Worm (Caenorhabditis elegans): ENCODE data around the gene Y59H11AM.1.

The Y59H11AM.1 gene

DNA sequence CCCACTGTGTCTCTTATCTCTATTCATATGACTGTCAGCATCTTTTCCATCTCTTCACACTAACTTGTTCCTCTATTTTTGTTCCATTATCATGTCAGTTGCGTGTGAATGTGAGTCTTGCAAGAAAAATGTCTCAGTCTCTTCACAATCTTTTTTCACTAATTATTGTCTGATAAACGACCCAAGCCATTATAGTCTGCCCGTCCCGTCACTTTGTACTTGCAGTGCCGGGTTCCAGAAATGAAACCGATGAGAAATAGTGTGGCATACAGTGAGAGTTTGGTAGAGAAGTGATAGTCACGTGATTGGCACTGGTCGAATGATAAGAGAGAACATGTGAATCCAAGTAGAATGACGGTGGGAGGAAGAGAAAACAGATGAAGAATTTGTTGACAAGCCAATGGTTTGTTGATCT lies 43.6 kb upstream of the Y59H11AM.1 start (continued):
- TF ChIP-seq unc-62 (GFP tag; optimal IDR thresholded peaks at IDR 0.05 in 1 of 2) (peak in 1 of 2 experiments; percentile 69), unc-62 (tag; optimal IDR thresholded peaks at IDR 0.05) (peak; percentile 47), nhr-76 (tag; optimal IDR thresholded peaks at IDR 0.05) (peak; percentile 82), unc-39 (tag; optimal IDR thresholded peaks at IDR 0.05) (no peak), gei-8 (GFP tag; optimal IDR thresholded peaks at IDR 0.05) (peak; percentile 99), dpl-1 (GFP tag; optimal IDR thresholded peaks at IDR 0.05) (peak; percentile 60), T26A8.4 (GFP tag; IDR thresholded peaks at IDR 0.05) (peak; percentile 81), arid-1 (GFP tag; conservative IDR thresholded peaks at IDR 0.05) (0 out of 2 replicates have a peak, but pooled peaks have one; percentile 27), ctbp-1 (GFP tag; IDR thresholded peaks at IDR 0.05) (0 out of 2 replicates have a peak, but pooled peaks have one; percentile 42), dve-1 (tag; optimal IDR thresholded peaks at IDR 0.05; ENCODE audit: insufficient read depth) (peak; percentile 99), ceh-82 (tag; optimal IDR thresholded peaks at IDR 0.05) (no peak), ZK546.5 (tag; optimal IDR thresholded peaks at IDR 0.05) (no peak), hlh-11 (tag; optimal IDR thresholded peaks at IDR 0.05) (peak; percentile 100), vab-7 (GFP tag; IDR thresholded peaks at IDR 0.05) (no peak), nhr-102 (tag; optimal IDR thresholded peaks at IDR 0.05) (peak; percentile 97), Y75B8A.6 (GFP tag; IDR thresholded peaks at IDR 0.05) (0 out of 2 replicates have a peak, but pooled peaks have one; percentile 17), nhr-48 (tag; optimal IDR thresholded peaks at IDR 0.05) (peak; percentile 99), nhr-25 (tag; optimal IDR thresholded peaks at IDR 0.05; ENCODE audit: borderline replicate concordance, insufficient read depth) (no peak), cey-2 (tag; optimal IDR thresholded peaks at IDR 0.05; ENCODE audit: borderline replicate concordance, insufficient read depth) (peak; percentile 97), aha-1 (tag) (peak; percentile 99), F26F4.8 (GFP tag; conservative IDR thresholded peaks at IDR 0.05) (no peak), lin-38 (GFP tag; IDR thresholded peaks at IDR 0.05) (peak; percentile 34; the same call in 1 of the 2 replicates), nhr-237 (tag; optimal IDR thresholded peaks at IDR 0.05) (no peak), nhr-10 (tag; optimal IDR thresholded peaks at IDR 0.05) (peak; percentile 92)

- TF ChIP-seq ceh-20 (GFP tag; IDR thresholded peaks at IDR 0.05): 0 out of 2 replicates have a peak, but pooled peaks have one; percentile 25
- no peak for TF ChIP-seq ceh-82 (tag; optimal IDR thresholded peaks at IDR 0.05)
- TF ChIP-seq zip-11 (GFP tag; IDR thresholded peaks at IDR 0.05): no peak
- TF ChIP-seq nhr-28 (tag; optimal IDR thresholded peaks at IDR 0.05): peak; percentile 79
- no peak for TF ChIP-seq nhr-11 (tag; optimal IDR thresholded peaks at IDR 0.05)
- TF ChIP-seq ceh-62 (tag; optimal IDR thresholded peaks at IDR 0.05): no peak
- no peak for TF ChIP-seq ctbp-1 (GFP tag; IDR thresholded peaks at IDR 0.05)
- TF ChIP-seq R02D3.7 (tag; optimal IDR thresholded peaks at IDR 0.05): no peak
- no peak for TF ChIP-seq T20F7.1 (GFP tag; optimal IDR thresholded peaks at IDR 0.05)
- peak in 1 of 2 experiments; percentile 49 for TF ChIP-seq lsy-2 (tag; optimal IDR thresholded peaks at IDR 0.05)
- no peak for TF ChIP-seq lin-13 (GFP tag; optimal IDR thresholded peaks at IDR 0.05)
- no peak for TF ChIP-seq nhr-25 (tag; optimal IDR thresholded peaks at IDR 0.05; ENCODE audit: borderline replicate concordance, insufficient read depth)
- TF ChIP-seq egl-43 (GFP tag; IDR thresholded peaks at IDR 0.05): no peak
- TF ChIP-seq daf-16 (GFP tag; optimal IDR thresholded peaks at IDR 0.05): peak in 1 of 2 experiments; percentile 11
- TF ChIP-seq daf-16 (tag; optimal IDR thresholded peaks at IDR 0.05): peak; percentile 97
- no peak for TF ChIP-seq egl-27 (tag; optimal IDR thresholded peaks at IDR 0.05)
- no peak for TF ChIP-seq D1046.2 (GFP tag; IDR thresholded peaks at IDR 0.05)
- peak; percentile 72 for TF ChIP-seq nhr-48 (tag; optimal IDR thresholded peaks at IDR 0.05)
- TF ChIP-seq tag-97 (GFP tag; IDR thresholded peaks at IDR 0.05): no peak
- TF ChIP-seq lin-39 (tag; optimal IDR thresholded peaks at IDR 0.05): no peak
- TF ChIP-seq mxl-2 (GFP tag; conservative IDR thresholded peaks at IDR 0.05): no peak
- TF ChIP-seq aly-2 (tag; optimal IDR thresholded peaks at IDR 0.05): no peak
- TF ChIP-seq saeg-2 (GFP tag; IDR thresholded peaks at IDR 0.05): 0 out of 2 replicates have a peak, but pooled peaks have one; percentile 58
- peak; percentile 96 for TF ChIP-seq dmd-6 (GFP tag; IDR thresholded peaks at IDR 0.05)
- no peak for TF ChIP-seq nhr-111 (GFP tag; optimal IDR thresholded peaks at IDR 0.05)
- TF ChIP-seq hlh-11 (tag; optimal IDR thresholded peaks at IDR 0.05): peak; percentile 92
- no peak for TF ChIP-seq F37D6.2 (tag; optimal IDR thresholded peaks at IDR 0.05)
- no peak for TF ChIP-seq spr-1 (tag; optimal IDR thresholded peaks at IDR 0.05)
- TF ChIP-seq mxl-3 (GFP tag; optimal IDR thresholded peaks at IDR 0.05): peak; percentile 80
- peak; percentile 67; the same call in 1 of the 2 replicates for TF ChIP-seq tra-1 (GFP tag; IDR thresholded peaks at IDR 0.05)
- no peak for TF ChIP-seq Y5F2A.4 (GFP tag; optimal IDR thresholded peaks at IDR 0.05)
- peak; percentile 80 for TF ChIP-seq pqm-1 (tag; optimal IDR thresholded peaks at IDR 0.05)
Measured at ce11 chrIV:8528345-8528744, 42.9 kb upstream of the Y59H11AM.1 start.

All from whole organism, L4 larva.